Worm (Caenorhabditis elegans): ENCODE measurements around the gene znf-622.

znf-622 gene

ce11 chrIII:6431766-6432228, 50.4 kb downstream of the znf-622 start, which contains the start of the genes mrps-17 and txdc-9:
mrps-17 (minus strand) TSS chrIII:6431798.
txdc-9 (plus strand) TSS chrIII:6432178.
- TF ChIP-seq C34F6.9 (tag; optimal IDR thresholded peaks at IDR 0.05): peak; percentile 97
- TF ChIP-seq ceh-16 (tag; optimal IDR thresholded peaks at IDR 0.05): no peak
- peak; percentile 64 for TF ChIP-seq mab-5 (tag; optimal IDR thresholded peaks at IDR 0.05)
- peak; percentile 74 for TF ChIP-seq nhr-129 (tag; optimal IDR thresholded peaks at IDR 0.05)
- peak; percentile 97 for TF ChIP-seq unc-55 (GFP tag; optimal IDR thresholded peaks at IDR 0.05)
- TF ChIP-seq blmp-1 (tag; optimal IDR thresholded peaks at IDR 0.05; ENCODE audit: insufficient read depth): no peak
- TF ChIP-seq fos-1 (tag; optimal IDR thresholded peaks at IDR 0.05): peak; percentile 60
- peak; percentile 75 for TF ChIP-seq sma-9 (GFP tag; optimal IDR thresholded peaks at IDR 0.05)
- TF ChIP-seq sma-9 (tag; optimal IDR thresholded peaks at IDR 0.05): no peak
- peak; percentile 47 for TF ChIP-seq nhr-21 (tag; optimal IDR thresholded peaks at IDR 0.05)
- peak; percentile 71 for TF ChIP-seq gmeb-1 (tag; optimal IDR thresholded peaks at IDR 0.05)
- TF ChIP-seq unc-62 (GFP tag; optimal IDR thresholded peaks at IDR 0.05): no peak
- TF ChIP-seq zag-1 (tag; optimal IDR thresholded peaks at IDR 0.05): peak; percentile 31
- TF ChIP-seq ama-1 (optimal IDR thresholded peaks at IDR 0.05): no peak
- peak; percentile 83 for TF ChIP-seq sem-4 (tag; optimal IDR thresholded peaks at IDR 0.05)
- TF ChIP-seq crh-2 (tag; optimal IDR thresholded peaks at IDR 0.05): peak; percentile 89
- peak; percentile 67 to 90 for TF ChIP-seq lsy-2 (tag; optimal IDR thresholded peaks at IDR 0.05)
- peak; percentile 94 for TF ChIP-seq alr-1 (tag; optimal IDR thresholded peaks at IDR 0.05)
- TF ChIP-seq mbf-1 (tag; optimal IDR thresholded peaks at IDR 0.05): no peak
- no peak for TF ChIP-seq snpc-4 (tag; optimal IDR thresholded peaks at IDR 0.05)
- no peak for TF ChIP-seq aly-2 (tag; optimal IDR thresholded peaks at IDR 0.05)
- TF ChIP-seq sma-3 (GFP tag; optimal IDR thresholded peaks at IDR 0.05): peak; percentile 65
- TF ChIP-seq R02D3.7 (tag; optimal IDR thresholded peaks at IDR 0.05): no peak
- peak; percentile 60 for TF ChIP-seq F13H6.1 (tag; optimal IDR thresholded peaks at IDR 0.05)
- TF ChIP-seq egl-27 (tag; optimal IDR thresholded peaks at IDR 0.05): peak; percentile 13
- peak; percentile 38 for TF ChIP-seq ztf-4 (tag; optimal IDR thresholded peaks at IDR 0.05)
- TF ChIP-seq skn-1 (tag; optimal IDR thresholded peaks at IDR 0.05): no peak
- peak; percentile 6 for TF ChIP-seq nhr-11 (tag; optimal IDR thresholded peaks at IDR 0.05)
- TF ChIP-seq nhr-6 (tag; optimal IDR thresholded peaks at IDR 0.05): peak; percentile 58
- TF ChIP-seq lin-11 (tag; optimal IDR thresholded peaks at IDR 0.05): peak; percentile 37

Data from whole organism, L2 larva.